Worm (Caenorhabditis elegans): ENCODE data around the gene ceh-86.

ce11 chrII:2385495-2385894 is 46.4 kb downstream of the ceh-86 start, which contains the start of gene F16G10.9:
- TF ChIP-seq fkh-6 (tag; optimal IDR thresholded peaks at IDR 0.05) (no peak), ahr-1 (tag; optimal IDR thresholded peaks at IDR 0.05) (no peak), ceh-34 (tag; optimal IDR thresholded peaks at IDR 0.05) (no peak), pqm-1 (tag; optimal IDR thresholded peaks at IDR 0.05) (no peak), pros-1 (tag; optimal IDR thresholded peaks at IDR 0.05) (no peak), ceh-14 (tag; optimal IDR thresholded peaks at IDR 0.05) (no peak), C38D4.7 (GFP tag; optimal IDR thresholded peaks at IDR 0.05) (no peak), fkh-10 (GFP tag; optimal IDR thresholded peaks at IDR 0.05) (no peak)
